Worm (Caenorhabditis elegans): ENCODE data around the gene dpy-21.

The dpy-21 gene

ce11 chrV:17945460-17945859 lies 3.5 kb downstream of the dpy-21 start:
- TF ChIP-seq ztf-11 (tag; optimal IDR thresholded peaks at IDR 0.05) (no peak), aly-2 (tag; optimal IDR thresholded peaks at IDR 0.05) (no peak), hlh-4 (tag; optimal IDR thresholded peaks at IDR 0.05) (no peak), lin-13 (GFP tag; optimal IDR thresholded peaks at IDR 0.05) (no peak), tlp-1 (tag; optimal IDR thresholded peaks at IDR 0.05) (no peak), egl-13 (tag; optimal IDR thresholded peaks at IDR 0.05) (no peak), unc-98 (GFP tag; IDR thresholded peaks at IDR 0.05) (no peak), C16A3.4 (tag; optimal IDR thresholded peaks at IDR 0.05) (no peak), aha-1 (tag; optimal IDR thresholded peaks at IDR 0.05) (no peak), ceh-63 (GFP tag; optimal IDR thresholded peaks at IDR 0.05) (no peak), jun-1 (tag; optimal IDR thresholded peaks at IDR 0.05) (no peak), nhr-19 (GFP tag; conservative IDR thresholded peaks at IDR 0.05) (no peak), unc-30 (tag; optimal IDR thresholded peaks at IDR 0.05) (no peak), ceh-82 (tag; optimal IDR thresholded peaks at IDR 0.05) (no peak)

ce11 chrV:17944849-17945452 lies 4.0 kb downstream of the dpy-21 start:
- TF ChIP-seq efl-3 (GFP tag; optimal IDR thresholded peaks at IDR 0.05), result no peak
- no peak for TF ChIP-seq efl-1 (optimal IDR thresholded peaks at IDR 0.05)
- peak in 1 of 2 experiments; percentile 55 for TF ChIP-seq efl-1 (GFP tag; optimal IDR thresholded peaks at IDR 0.05 in 1 of 2)
- TF ChIP-seq elt-2 (tag; optimal IDR thresholded peaks at IDR 0.05), result no peak
- no peak for TF ChIP-seq C16A3.4 (tag; optimal IDR thresholded peaks at IDR 0.05)

- TF ChIP-seq unc-98 (GFP tag; IDR thresholded peaks at IDR 0.05), result no peak
- peak; percentile 35 for TF ChIP-seq nhr-85 (tag)
Measured at ce11 chrV:17943877-17944472, 5.0 kb downstream of the dpy-21 start.

- TF ChIP-seq nhr-28 (tag; optimal IDR thresholded peaks at IDR 0.05) (no peak), ets-5 (GFP tag; IDR thresholded peaks at IDR 0.05) (no peak), tbx-2 (tag; optimal IDR thresholded peaks at IDR 0.05) (no peak), mep-1 (tag; optimal IDR thresholded peaks at IDR 0.05) (no peak), grh-1 (GFP tag; IDR thresholded peaks at IDR 0.05) (no peak), ceh-90 (tag; optimal IDR thresholded peaks at IDR 0.05) (no peak), fkh-4 (tag; optimal IDR thresholded peaks at IDR 0.05; ENCODE audit: borderline replicate concordance) (no peak), lsy-2 (tag; optimal IDR thresholded peaks at IDR 0.05) (no peak), sox-4 (tag; optimal IDR thresholded peaks at IDR 0.05) (no peak), C16A3.4 (tag; optimal IDR thresholded peaks at IDR 0.05) (no peak), jun-1 (tag; optimal IDR thresholded peaks at IDR 0.05) (no peak), nhr-76 (tag; optimal IDR thresholded peaks at IDR 0.05) (no peak), nhr-11 (tag; optimal IDR thresholded peaks at IDR 0.05) (no peak), nhr-84 (tag; optimal IDR thresholded peaks at IDR 0.05) (no peak), unc-30 (tag; optimal IDR thresholded peaks at IDR 0.05) (no peak), C04F5.9 (tag; optimal IDR thresholded peaks at IDR 0.05) (no peak)
Measured at ce11 chrV:17938978-17939377, 10.0 kb downstream of the dpy-21 start.

ce11 chrV:17935857-17936256 lies 13.1 kb downstream of the dpy-21 start:
- TF ChIP-seq zip-4 (GFP tag; optimal IDR thresholded peaks at IDR 0.05) (no peak), efl-1 (optimal IDR thresholded peaks at IDR 0.05) (no peak), efl-1 (GFP tag; optimal IDR thresholded peaks at IDR 0.05 in 1 of 2) (peak in 1 of 2 experiments; percentile 86)

- TF ChIP-seq ets-5 (GFP tag; IDR thresholded peaks at IDR 0.05) (no peak), efl-1 (optimal IDR thresholded peaks at IDR 0.05) (no peak), efl-1 (GFP tag; optimal IDR thresholded peaks at IDR 0.05 in 1 of 2) (peak in 1 of 2 experiments; percentile 69), lin-35 (GFP tag; optimal IDR thresholded peaks at IDR 0.05) (no peak), grh-1 (GFP tag; IDR thresholded peaks at IDR 0.05) (no peak), alr-1 (tag; optimal IDR thresholded peaks at IDR 0.05; ENCODE audit: borderline replicate concordance) (no peak), lin-15B (tag; optimal IDR thresholded peaks at IDR 0.05) (no peak), Y116A8C.19 (tag; optimal IDR thresholded peaks at IDR 0.05; ENCODE audit: borderline replicate concordance) (no peak), C04F5.9 (tag; optimal IDR thresholded peaks at IDR 0.05) (no peak), unc-98 (GFP tag; IDR thresholded peaks at IDR 0.05) (no peak)
Measured at ce11 chrV:17931795-17932194, 17.2 kb downstream of the dpy-21 start.
